Fruit fly (Drosophila melanogaster): ENCODE measurements around the gene RnrL.

- TF ChIP-seq CG34367 (tag; optimal IDR thresholded peaks at IDR 0.05) (no peak), CG17806 (tag; optimal IDR thresholded peaks at IDR 0.05) (no peak), D1 (tag; optimal IDR thresholded peaks at IDR 0.05) (no peak), CG4496 (GFP tag; IDR thresholded peaks at IDR 0.05) (no peak), rn (GFP tag; IDR thresholded peaks at IDR 0.05) (no peak), gl (tag; optimal IDR thresholded peaks at IDR 0.05) (no peak), EcR (GFP tag; optimal IDR thresholded peaks at IDR 0.05) (no peak), Snoo (tag; optimal IDR thresholded peaks at IDR 0.05) (no peak), CG13204 (GFP tag; optimal IDR thresholded peaks at IDR 0.05) (no peak), CG15710 (tag; optimal IDR thresholded peaks at IDR 0.05) (no peak), CG10348 (GFP tag; IDR thresholded peaks at IDR 0.05) (no peak), Pif1B (GFP tag; optimal IDR thresholded peaks at IDR 0.05) (no peak), CG32121 (GFP tag; IDR thresholded peaks at IDR 0.05) (no peak)
These were observed 15.9 kb downstream of the RnrL start for dm6 chr2L:10311822-10312221.
